Worm (Caenorhabditis elegans) whole organism, young adult: ENCODE data around the gene F42F12.11.

Source experiments
- akir-1 ChIP-seq: fragments of 200-800 bp; sonication (Bioruptor generic); optimal IDR thresholded peaks from 2 replicates; lab custom pipeline; 2018; ENCODE audit warnings: mild to moderate bottlenecking, missing genetic modification characterization, moderate library complexity, missing compliant biosample characterization
- ama-1 ChIP-seq, 3 experiments: fragments of 150-350 bp in 1 of 3; sonication (generic microtip) in 2 of 3; optimal IDR thresholded peaks; 2 replicates each; lab custom pipeline; 2014 to 2018; ENCODE audit warnings: missing biosample characterization in 2 of 3, missing genetic modification characterization in 2 of 3, missing genetic modification reagents in 2 of 3

DNA sequence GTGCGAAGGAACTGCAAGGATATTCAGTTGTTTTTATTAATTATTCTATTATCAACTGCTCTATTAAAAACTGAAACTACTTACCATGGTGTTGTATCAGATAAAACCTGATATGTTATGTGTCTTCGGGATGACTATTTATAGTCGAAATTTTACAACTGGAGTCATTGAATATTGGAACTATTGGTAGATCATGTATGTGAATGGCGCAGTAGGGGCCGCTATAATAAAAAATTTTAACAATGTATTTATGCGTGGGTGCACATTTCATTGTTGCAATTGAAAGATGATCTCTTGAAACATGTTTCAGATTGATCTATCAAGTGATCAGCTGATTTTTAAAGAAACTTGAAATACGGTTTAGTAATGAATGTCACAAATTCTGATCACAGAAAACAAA lies 12.1 kb downstream of the F42F12.11 start, which contains the start of gene nspc-14:
- TF ChIP-seq akir-1 (GFP tag; lab: Kevin White, UChicago) (no peak), ama-1 (optimal IDR thresholded peaks at IDR 0.05; lab: Kevin White, UChicago) (no peak), ama-1 (GFP tag; optimal IDR thresholded peaks at IDR 0.05; lab: Kevin White, UChicago) (no peak)
